Fruit fly (Drosophila melanogaster) whole organism, pupa: ENCODE data around the gene CG15414.

Experiments used
- CG10348 ChIP-seq: fragments of 200-800 bp; sonication (Bioruptor generic); IDR thresholded peaks from 2 replicates; pipeline ENCODE4 v1.3.6; 2022; ENCODE audit warnings: missing biosample characterization, missing genetic modification characterization
- CG12605 ChIP-seq: fragments of 200-800 bp; sonication (Bioruptor generic); IDR thresholded peaks from 2 replicates; pipeline ENCODE4 v1.3.6; 2022; ENCODE audit warnings: missing biosample characterization, missing genetic modification characterization
- CG13204 ChIP-seq: fragments of 200-800 bp; sonication (Bioruptor generic); optimal IDR thresholded peaks from 2 replicates; lab custom pipeline; 2018; ENCODE audit warnings: missing biosample characterization, mild to moderate bottlenecking, missing genetic modification characterization, moderate library complexity
- CG14655 ChIP-seq: fragments of 200-800 bp; sonication (Bioruptor generic); optimal IDR thresholded peaks from 3 replicates; lab custom pipeline; 2017; ENCODE audit warnings: mild to moderate bottlenecking, missing biosample characterization, missing genetic modification reagents, missing genetic modification characterization
- CG15710 ChIP-seq: fragments of 200-800 bp; sonication (Bioruptor generic); optimal IDR thresholded peaks from 2 replicates; lab custom pipeline; 2018; ENCODE audit warnings: missing biosample characterization, mild to moderate bottlenecking, missing genetic modification characterization, moderate library complexity
- CG17806 ChIP-seq: fragments of 200-800 bp; sonication (Bioruptor generic); optimal IDR thresholded peaks from 2 replicates; lab custom pipeline; 2018; ENCODE audit warnings: missing biosample characterization, mild to moderate bottlenecking, missing genetic modification characterization, moderate library complexity
- CG32121 ChIP-seq: fragments of 200-800 bp; sonication (Bioruptor generic); IDR thresholded peaks from 2 replicates; pipeline ENCODE4 v1.3.6; 2022; ENCODE audit warnings: missing biosample characterization, missing genetic modification characterization
- CG34367 ChIP-seq: fragments of 200-800 bp; sonication (Bioruptor generic); optimal IDR thresholded peaks from 2 replicates; lab custom pipeline; 2018; ENCODE audit warnings: missing biosample characterization, mild to moderate bottlenecking, missing genetic modification characterization
- CG4496 ChIP-seq: fragments of 200-800 bp; sonication (Bioruptor generic); IDR thresholded peaks from 3 replicates; pipeline ENCODE4 v1.3.6; 2022; ENCODE audit warnings: missing biosample characterization, missing genetic modification characterization
- CG8159 ChIP-seq: fragments of 200-800 bp; sonication (Bioruptor generic); optimal IDR thresholded peaks from 3 replicates; lab custom pipeline; 2018; ENCODE audit warnings: missing biosample characterization, mild to moderate bottlenecking, missing genetic modification characterization, moderate library complexity
- CG8301 ChIP-seq: fragments of 200-800 bp; sonication (Bioruptor generic); optimal IDR thresholded peaks from 2 replicates; lab custom pipeline; 2018; ENCODE audit warnings: missing biosample characterization, mild to moderate bottlenecking, missing genetic modification characterization
- CG9948 ChIP-seq: fragments of 200-800 bp; sonication (Bioruptor generic); optimal IDR thresholded peaks from 2 replicates; lab custom pipeline; 2018; ENCODE audit warnings: missing biosample characterization, mild to moderate bottlenecking, missing genetic modification characterization, moderate library complexity
- D1 ChIP-seq: fragments of 200-800 bp; sonication (Bioruptor generic); optimal IDR thresholded peaks from 2 replicates; lab custom pipeline; 2018; ENCODE audit warnings: missing biosample characterization, mild to moderate bottlenecking, missing genetic modification characterization, moderate library complexity
- EcR ChIP-seq: fragments of 200-800 bp; sonication (Bioruptor generic); optimal IDR thresholded peaks from 3 replicates; lab custom pipeline; 2019; ENCODE audit warnings: missing biosample characterization, missing genetic modification characterization, mild to moderate bottlenecking, moderate library complexity, missing genetic modification reagents
- Ets98B ChIP-seq: fragments of 200-800 bp; sonication (Bioruptor generic); IDR thresholded peaks from 2 replicates; pipeline ENCODE4 v1.3.6; 2022; ENCODE audit warnings: missing biosample characterization, missing genetic modification characterization
- Pif1A ChIP-seq: fragments of 200-800 bp; sonication (Bioruptor generic); optimal IDR thresholded peaks from 3 replicates; lab custom pipeline; 2016; ENCODE audit warnings: missing biosample characterization, missing genetic modification characterization
- Pif1B ChIP-seq: fragments of 200-800 bp; sonication (Bioruptor generic); optimal IDR thresholded peaks from 3 replicates; lab custom pipeline; 2016; ENCODE audit warnings: missing biosample characterization, missing genetic modification characterization
- Snoo ChIP-seq: fragments of 200-800 bp; sonication (Bioruptor generic); optimal IDR thresholded peaks from 3 replicates; lab custom pipeline; 2017; ENCODE audit warnings: missing biosample characterization, mild to moderate bottlenecking, missing genetic modification characterization, inconsistent platforms
- fd96Ca ChIP-seq: fragments of 200-800 bp; sonication (Bioruptor generic); IDR thresholded peaks from 3 replicates; pipeline ENCODE4 v1.3.6; 2022; ENCODE audit warnings: missing biosample characterization, missing genetic modification characterization
- gl ChIP-seq: fragments of 200-800 bp; sonication (Bioruptor generic); optimal IDR thresholded peaks from 2 replicates; lab custom pipeline; 2018; ENCODE audit warnings: missing biosample characterization, mild to moderate bottlenecking, missing genetic modification characterization
- rn ChIP-seq: fragments of 200-800 bp; sonication (Bioruptor generic); IDR thresholded peaks from 2 replicates; pipeline ENCODE4 v1.3.6; 2022; ENCODE audit warnings: missing biosample characterization, missing genetic modification characterization

The CG15414 gene

DNA sequence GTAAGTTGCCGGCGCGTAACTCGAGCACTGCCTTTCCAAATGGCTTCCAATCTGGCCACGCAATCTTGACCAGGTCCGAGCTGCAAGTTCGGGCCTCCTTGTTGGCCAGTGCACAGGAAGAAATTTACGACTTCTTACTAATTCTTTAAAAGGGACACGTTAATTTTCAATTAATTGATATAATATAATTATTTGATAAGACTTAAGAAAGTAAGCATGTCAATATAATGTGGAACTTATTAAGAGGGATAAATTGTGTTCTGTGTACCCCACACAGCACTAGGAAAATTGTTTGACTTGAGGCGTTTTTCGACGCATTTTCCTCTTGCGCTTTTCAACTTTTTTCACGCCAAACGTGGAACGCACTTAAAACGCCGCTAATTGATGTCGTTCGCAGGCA is 5.4 kb downstream of the CG15414 start:
- TF ChIP-seq CG13204 (GFP tag; lab: Kevin White, UChicago) (no peak), Pif1B (GFP tag; lab: Kevin White, UChicago) (no peak), gl (no peak), CG12605 (GFP tag; lab: Robert Waterston, UW) (peak; percentile 53; the same call in 1 of the 2 replicates), CG17806 (no peak), CG15710 (no peak), Snoo (tag; lab: Kevin White, UChicago) (no peak), CG8301 (peak; percentile 40), CG14655 (GFP tag; lab: Kevin White, UChicago) (peak; percentile 44), CG34367 (tag; lab: Kevin White, UChicago) (no peak), D1 (tag; lab: Kevin White, UChicago) (no peak), CG9948 (tag; lab: Kevin White, UChicago) (no peak), CG8159 (tag; lab: Kevin White, UChicago) (no peak), CG32121 (0 out of 2 replicates have a peak, but pooled peaks have one; percentile 9), EcR (no peak), CG4496 (0 out of 3 replicates have a peak, but pooled peaks have one; percentile 41), CG10348 (GFP tag; lab: Robert Waterston, UW) (no peak), fd96Ca (0 out of 3 replicates have a peak, but pooled peaks have one; percentile 27), Ets98B (peak; percentile 7; the same call in 1 of the 2 replicates), Pif1A (GFP tag; lab: Kevin White, UChicago) (no peak), rn (GFP tag; lab: Robert Waterston, UW) (no peak)

DNA sequence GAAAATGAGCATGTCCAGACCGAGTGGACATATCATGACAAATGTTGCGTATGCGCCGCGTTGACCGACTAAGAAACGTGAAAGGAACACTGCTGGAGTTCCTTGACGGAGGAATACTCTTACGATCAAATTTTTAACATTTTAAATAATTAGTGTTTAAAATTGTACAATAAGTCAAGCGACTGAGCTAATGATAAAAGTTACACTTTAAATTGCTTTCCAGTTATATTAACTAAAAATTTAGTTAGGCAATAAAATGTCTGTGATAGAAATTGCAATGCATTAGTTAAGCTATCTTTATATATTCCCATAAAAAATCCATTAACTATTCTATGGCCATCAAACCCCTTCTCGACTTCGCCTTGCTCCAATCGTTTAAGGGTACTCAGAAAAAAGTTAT is 6.1 kb downstream of the CG15414 start:
- TF ChIP-seq CG9948 (tag; lab: Kevin White, UChicago), result no peak
- TF ChIP-seq CG14655 (GFP tag; lab: Kevin White, UChicago), result peak; percentile 2

DNA sequence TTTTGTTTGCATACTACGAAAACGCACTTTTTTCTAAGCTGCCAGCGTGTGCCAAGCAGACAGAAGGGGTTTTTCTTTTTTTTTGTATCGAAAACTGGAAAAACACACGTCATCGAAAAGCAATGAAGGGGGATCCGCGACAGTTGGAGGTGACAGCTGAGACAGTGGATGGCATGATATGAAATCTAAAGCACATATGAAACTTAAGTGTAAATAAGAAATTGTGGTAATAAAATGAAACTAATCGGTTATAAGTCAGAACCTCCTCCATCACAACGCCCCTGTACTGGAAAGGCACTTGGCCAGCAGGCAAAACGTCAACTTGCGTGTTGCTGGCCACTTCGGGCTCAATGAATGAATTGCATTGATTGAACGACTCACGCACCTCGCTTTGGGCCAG is 7.2 kb downstream of the CG15414 start:
- TF ChIP-seq CG32121 (peak; percentile 44; the same call in 1 of the 2 replicates), CG4496 (no peak), fd96Ca (no peak; the same call in 2 of the 3 replicates), EcR (no peak), Ets98B (peak; percentile 35; the same call in 1 of the 2 replicates), CG10348 (GFP tag; lab: Robert Waterston, UW) (0 out of 2 replicates have a peak, but pooled peaks have one; percentile 18)

DNA sequence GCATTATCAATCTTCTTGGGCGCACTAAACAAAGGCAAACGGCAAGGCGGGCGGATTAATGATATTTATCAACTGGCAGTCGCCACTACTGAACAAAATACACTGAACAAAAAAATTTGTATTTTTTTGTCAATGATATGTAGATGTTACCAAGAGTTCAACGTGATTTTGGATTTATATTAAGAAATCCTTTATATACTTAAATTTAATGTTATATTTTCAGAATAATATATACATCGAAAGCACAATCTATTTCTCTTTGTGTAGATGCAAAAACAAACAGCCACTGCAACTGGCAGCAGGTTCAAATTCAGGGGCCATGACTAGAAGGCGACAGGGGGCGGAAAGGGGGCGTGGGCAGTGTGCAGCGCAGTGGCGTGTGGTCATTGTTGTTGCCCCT is 8.2 kb downstream of the CG15414 start:
- TF ChIP-seq CG14655 (GFP tag; lab: Kevin White, UChicago) (peak; percentile 74), CG17806 (no peak), CG8159 (tag; lab: Kevin White, UChicago) (peak; percentile 73), Pif1A (GFP tag; lab: Kevin White, UChicago) (peak; percentile 14), fd96Ca (peak; percentile 60; the same call in 1 of the 3 replicates), CG15710 (peak; percentile 72), D1 (tag; lab: Kevin White, UChicago) (no peak), CG13204 (GFP tag; lab: Kevin White, UChicago) (no peak), Snoo (tag; lab: Kevin White, UChicago) (no peak), EcR (no peak), CG9948 (tag; lab: Kevin White, UChicago) (peak; percentile 56), gl (no peak), CG4496 (peak; percentile 83), Ets98B (peak; percentile 82), rn (GFP tag; lab: Robert Waterston, UW) (peak; percentile 54; the same call in 1 of the 2 replicates), CG34367 (tag; lab: Kevin White, UChicago) (no peak), CG12605 (GFP tag; lab: Robert Waterston, UW) (peak; percentile 80), CG8301 (peak; percentile 71), Pif1B (GFP tag; lab: Kevin White, UChicago) (peak; percentile 13), CG10348 (GFP tag; lab: Robert Waterston, UW) (peak; percentile 51; the same call in 1 of the 2 replicates), CG32121 (peak; percentile 92)
- TF ChIP-seq, all 21 proteins: peak for 14

DNA sequence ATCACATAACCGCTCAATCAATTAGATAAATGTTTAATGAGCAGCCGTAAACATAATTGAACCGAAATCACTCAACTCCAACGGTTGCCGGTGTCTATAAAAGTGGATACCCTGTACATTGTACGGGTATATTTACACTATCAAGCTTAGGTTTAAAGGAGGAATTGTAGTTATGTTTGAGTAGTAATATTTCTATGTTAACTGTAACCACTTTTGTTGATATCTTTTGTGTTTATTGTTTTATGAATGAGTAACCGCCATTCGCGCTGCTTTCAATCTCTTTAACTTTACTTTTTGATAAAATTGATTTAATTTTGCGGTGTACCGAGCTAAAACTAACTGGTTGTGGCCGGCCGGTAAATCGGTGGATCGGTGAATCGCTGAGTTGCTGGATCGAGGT is 8.8 kb downstream of the CG15414 start:
- TF ChIP-seq CG12605 (GFP tag; lab: Robert Waterston, UW), result no peak; the same call in 1 of the 2 replicates
- TF ChIP-seq gl, result no peak
- no peak for TF ChIP-seq CG34367 (tag; lab: Kevin White, UChicago)
- peak; percentile 88 for TF ChIP-seq Ets98B
- no peak for TF ChIP-seq CG13204 (GFP tag; lab: Kevin White, UChicago)
- TF ChIP-seq Snoo (tag; lab: Kevin White, UChicago), result no peak
- TF ChIP-seq CG8301, result peak; percentile 76
- TF ChIP-seq Pif1B (GFP tag; lab: Kevin White, UChicago), result no peak
- peak; percentile 5 for TF ChIP-seq CG8159 (tag; lab: Kevin White, UChicago)
- peak; percentile 54 for TF ChIP-seq CG14655 (GFP tag; lab: Kevin White, UChicago)
- no peak for TF ChIP-seq EcR
- no peak for TF ChIP-seq CG15710
- no peak for TF ChIP-seq D1 (tag; lab: Kevin White, UChicago)
- no peak for TF ChIP-seq CG10348 (GFP tag; lab: Robert Waterston, UW)
- no peak for TF ChIP-seq CG17806
- TF ChIP-seq CG9948 (tag; lab: Kevin White, UChicago), result no peak
- no peak for TF ChIP-seq rn (GFP tag; lab: Robert Waterston, UW)
- peak; percentile 78 for TF ChIP-seq CG4496
- peak; percentile 41 for TF ChIP-seq Pif1A (GFP tag; lab: Kevin White, UChicago)
- no peak for TF ChIP-seq fd96Ca
- TF ChIP-seq CG32121, result peak; percentile 78

DNA sequence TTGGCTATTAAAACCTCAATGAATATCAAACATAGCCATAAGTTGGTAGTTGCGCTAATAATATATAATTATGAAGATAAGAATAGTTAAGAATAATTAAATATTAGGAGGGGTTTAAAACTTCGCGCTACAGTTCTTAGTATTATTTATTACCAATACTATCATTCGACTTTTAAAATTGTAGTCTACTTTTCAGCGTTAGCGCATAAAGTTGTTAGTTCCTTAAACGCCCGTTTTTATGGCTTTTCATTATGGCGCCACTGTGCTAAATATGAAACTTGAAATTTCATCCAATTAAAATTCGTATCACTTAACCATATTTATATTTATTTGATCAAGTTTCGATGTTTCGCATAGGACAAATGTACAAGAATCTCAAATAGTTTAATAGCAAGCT is 10.4 kb downstream of the CG15414 start:
- TF ChIP-seq CG10348 (GFP tag; lab: Robert Waterston, UW), result no peak
- TF ChIP-seq D1 (tag; lab: Kevin White, UChicago), result peak; percentile 41
- TF ChIP-seq, all 21 proteins: peak for 1
